Fruit fly (Drosophila melanogaster) whole organism, embryonic: ENCODE results near the gene CG12057.
A peak's percentile ranks its signal among the peaks of the same experiment; 100 is the strongest.

Experiments used
- ATbp ChIP-seq: fragments of 200-800 bp; sonication (Bioruptor generic); optimal IDR thresholded peaks from 2 replicates; lab custom pipeline; 2017; ENCODE audit warnings: missing biosample characterization, mild to moderate bottlenecking, missing genetic modification characterization, missing genetic modification reagents
- Antp ChIP-seq: fragments of 200-800 bp; sonication (Bioruptor generic); optimal IDR thresholded peaks from 3 replicates; lab custom pipeline; 2016; ENCODE audit warnings: missing biosample characterization, missing genetic modification characterization
- Bteb2 ChIP-seq: fragments of 200-800 bp; sonication (Bioruptor generic); optimal IDR thresholded peaks from 2 replicates; lab custom pipeline; 2016; ENCODE audit warnings: missing biosample characterization, missing genetic modification characterization
- CG11093 ChIP-seq: fragments of 200-800 bp; sonication (Bioruptor generic); IDR thresholded peaks from 3 replicates; pipeline ENCODE4 v1.3.6; 2022; ENCODE audit warnings: missing biosample characterization, missing genetic modification characterization
- CG11560 ChIP-seq: fragments of 200-800 bp; sonication (Bioruptor generic); IDR thresholded peaks from 3 replicates; pipeline ENCODE4 v1.3.6; 2022; ENCODE audit warnings: missing biosample characterization, missing genetic modification characterization
- CG1233 ChIP-seq: fragments of 200-800 bp; sonication (Bioruptor generic); optimal IDR thresholded peaks from 4 replicates; lab custom pipeline; 2018; ENCODE audit warnings: missing biosample characterization, mild to moderate bottlenecking, missing genetic modification characterization
- CG13624 ChIP-seq: fragments of 200-800 bp; sonication (Bioruptor generic); optimal IDR thresholded peaks from 2 replicates; lab custom pipeline; 2016; ENCODE audit warnings: missing biosample characterization, missing genetic modification characterization
- CG14014 ChIP-seq: fragments of 200-800 bp; sonication (Bioruptor generic); IDR thresholded peaks from 2 replicates; pipeline ENCODE4 v1.3.6; 2022; ENCODE audit warnings: missing biosample characterization, missing genetic modification characterization
- CG15011 ChIP-seq: fragments of 200-800 bp; sonication (Bioruptor generic); optimal IDR thresholded peaks from 3 replicates; lab custom pipeline; 2018; ENCODE audit warnings: missing biosample characterization, mild to moderate bottlenecking, missing genetic modification characterization
- CG15269 ChIP-seq: fragments of 200-800 bp; sonication (Bioruptor generic); optimal IDR thresholded peaks from 2 replicates; lab custom pipeline; 2018; ENCODE audit warnings: missing biosample characterization, mild to moderate bottlenecking, missing genetic modification characterization, moderate library complexity
- CG1647 ChIP-seq: fragments of 200-800 bp; sonication (Bioruptor generic); optimal IDR thresholded peaks from 3 replicates; lab custom pipeline; 2016; ENCODE audit warnings: missing biosample characterization, missing genetic modification characterization
- CG16863 ChIP-seq: fragments of 200-800 bp; sonication (Bioruptor generic); optimal IDR thresholded peaks from 3 replicates; lab custom pipeline; 2016; ENCODE audit warnings: missing biosample characterization, missing genetic modification characterization
- CG30431 ChIP-seq: fragments of 200-800 bp; sonication (Bioruptor generic); optimal IDR thresholded peaks from 2 replicates; lab custom pipeline; 2017; ENCODE audit warnings: missing biosample characterization, missing genetic modification characterization
- CG5180 ChIP-seq: fragments of 200-800 bp; sonication (Bioruptor generic); optimal IDR thresholded peaks from 3 replicates; lab custom pipeline; 2017; ENCODE audit warnings: missing biosample characterization, missing genetic modification characterization, mild to moderate bottlenecking, moderate library complexity, missing genetic modification reagents
- CG5953 ChIP-seq: fragments of 200-800 bp; sonication (Bioruptor generic); IDR thresholded peaks from 2 replicates; pipeline ENCODE4 v1.3.6; 2022; ENCODE audit warnings: missing biosample characterization, missing genetic modification characterization
- CG6765 ChIP-seq: fragments of 200-800 bp; sonication (Bioruptor generic); optimal IDR thresholded peaks from 3 replicates; lab custom pipeline; 2017; ENCODE audit warnings: missing biosample characterization, mild to moderate bottlenecking, missing genetic modification characterization
- CG6813 ChIP-seq: fragments of 200-800 bp; sonication (Bioruptor generic); optimal IDR thresholded peaks from 2 replicates; lab custom pipeline; 2017; ENCODE audit warnings: missing biosample characterization, missing genetic modification characterization, mild to moderate bottlenecking, moderate library complexity, missing genetic modification reagents
- CG8924 ChIP-seq: fragments of 200-800 bp; optimal IDR thresholded peaks from 3 replicates; lab custom pipeline; 2019; ENCODE audit warnings: missing biosample characterization, mild to moderate bottlenecking, missing genetic modification characterization, moderate library complexity
- CG9727 ChIP-seq: fragments of 200-800 bp; sonication (Bioruptor generic); optimal IDR thresholded peaks from 3 replicates; lab custom pipeline; 2017; ENCODE audit warnings: missing biosample characterization, mild to moderate bottlenecking, missing genetic modification characterization
- CG9817 ChIP-seq: fragments of 200-800 bp; sonication (Bioruptor generic); optimal IDR thresholded peaks from 2 replicates; lab custom pipeline; 2018; ENCODE audit warnings: missing biosample characterization, mild to moderate bottlenecking, missing genetic modification characterization, moderate library complexity
- Dll ChIP-seq: fragments of 200-800 bp; sonication (Bioruptor generic); IDR thresholded peaks from 4 replicates; pipeline ENCODE4 v1.3.6; 2022; ENCODE audit warnings: missing biosample characterization, missing genetic modification characterization; ENCODE audit not compliant: partially characterized antibody
- E2f2 ChIP-seq: fragments of 200-800 bp; sonication (Bioruptor generic); IDR thresholded peaks from 2 replicates; pipeline ENCODE4 v1.3.6; 2022; ENCODE audit warnings: missing biosample characterization, missing genetic modification characterization
- HLHmδ ChIP-seq: fragments of 200-800 bp; sonication (Bioruptor generic); optimal IDR thresholded peaks from 2 replicates; lab custom pipeline; 2018; ENCODE audit warnings: missing biosample characterization, mild to moderate bottlenecking, missing genetic modification characterization, moderate library complexity
- Hsf ChIP-seq: fragments of 200-800 bp; sonication (Bioruptor generic); optimal IDR thresholded peaks from 3 replicates; lab custom pipeline; 2016; ENCODE audit warnings: missing biosample characterization, missing genetic modification characterization
- Lpt ChIP-seq: fragments of >200 bp; optimal IDR thresholded peaks from 2 replicates; lab custom pipeline; 2018; ENCODE audit warnings: missing biosample characterization, missing genetic modification characterization
- MBD-R2 ChIP-seq: fragments of 200-800 bp; sonication (Bioruptor generic); IDR thresholded peaks from 2 replicates; pipeline ENCODE4 v1.3.6; 2022; ENCODE audit warnings: missing biosample characterization, missing genetic modification characterization
- Mad ChIP-seq: fragments of 200-800 bp; sonication (Bioruptor generic); optimal IDR thresholded peaks from 2 replicates; lab custom pipeline; 2016; ENCODE audit warnings: missing biosample characterization, missing genetic modification characterization
- Neu2 ChIP-seq: fragments of 200-800 bp; sonication (Bioruptor generic); optimal IDR thresholded peaks from 3 replicates; lab custom pipeline; 2016; ENCODE audit warnings: missing biosample characterization, missing genetic modification characterization, borderline replicate concordance
- Nf-YA ChIP-seq: fragments of 200-800 bp; sonication (Bioruptor generic); IDR thresholded peaks from 2 replicates; pipeline ENCODE4 v1.3.6; 2022; ENCODE audit warnings: missing biosample characterization, missing genetic modification characterization
- NfI ChIP-seq: fragments of 200-800 bp; sonication (Bioruptor generic); optimal IDR thresholded peaks from 3 replicates; lab custom pipeline; 2018; ENCODE audit warnings: missing biosample characterization, mild to moderate bottlenecking, missing genetic modification characterization, moderate library complexity
- Rx ChIP-seq: fragments of 200-800 bp; sonication (Bioruptor generic); IDR thresholded peaks from 2 replicates; pipeline ENCODE4 v1.3.6; 2022; ENCODE audit warnings: missing biosample characterization, missing genetic modification characterization
- ac ChIP-seq: fragments of 200-800 bp; sonication (Bioruptor generic); optimal IDR thresholded peaks from 3 replicates; lab custom pipeline; 2017; ENCODE audit warnings: missing biosample characterization, mild to moderate bottlenecking, missing genetic modification characterization
- ara ChIP-seq: fragments of 200-800 bp; sonication (Bioruptor generic); IDR thresholded peaks from 2 replicates; pipeline ENCODE4 v1.3.6; 2022; ENCODE audit warnings: missing biosample characterization, missing genetic modification characterization
- br ChIP-seq: fragments of >200 bp; optimal IDR thresholded peaks from 2 replicates; lab custom pipeline; 2017
- btn ChIP-seq: fragments of 200-800 bp; sonication (Bioruptor generic); optimal IDR thresholded peaks from 2 replicates; lab custom pipeline; 2016; ENCODE audit warnings: missing biosample characterization, missing genetic modification characterization
- cad ChIP-seq: fragments of >200 bp; optimal IDR thresholded peaks from 2 replicates; lab custom pipeline; 2017; ENCODE audit warnings: missing biosample characterization, missing genetic modification characterization
- cg ChIP-seq: fragments of 200-800 bp; sonication (Bioruptor generic); optimal IDR thresholded peaks from 3 replicates; lab custom pipeline; 2019; ENCODE audit warnings: missing biosample characterization, mild to moderate bottlenecking, missing genetic modification characterization, moderate library complexity
- dpn ChIP-seq, 2 experiments: fragments of 200-800 bp; sonication (Bioruptor generic); optimal IDR thresholded peaks; 3 replicates each; lab custom pipeline; 2016; ENCODE audit warnings: missing biosample characterization in 2 of 2, missing genetic modification characterization in 2 of 2
- fd3F ChIP-seq: fragments of 200-800 bp; sonication (Bioruptor generic); optimal IDR thresholded peaks from 2 replicates; lab custom pipeline; 2018; ENCODE audit warnings: missing biosample characterization, mild to moderate bottlenecking, missing genetic modification characterization, moderate library complexity
- gem ChIP-seq: fragments of 200-800 bp; sonication (Bioruptor generic); optimal IDR thresholded peaks from 2 replicates; lab custom pipeline; 2019; ENCODE audit warnings: missing biosample characterization, mild to moderate bottlenecking, missing genetic modification characterization, moderate library complexity
- kah ChIP-seq: fragments of 200-800 bp; sonication (Bioruptor generic); optimal IDR thresholded peaks from 2 replicates; lab custom pipeline; 2018; ENCODE audit warnings: missing biosample characterization, mild to moderate bottlenecking, missing genetic modification characterization
- kay ChIP-seq: fragments of 200-800 bp; sonication (Bioruptor generic); optimal IDR thresholded peaks from 2 replicates; lab custom pipeline; 2016; ENCODE audit warnings: missing biosample characterization, missing genetic modification characterization
- lmd ChIP-seq: fragments of 200-800 bp; sonication (Bioruptor generic); IDR thresholded peaks from 2 replicates; pipeline ENCODE4 v1.3.6; 2022; ENCODE audit warnings: missing biosample characterization, missing genetic modification characterization
- nau ChIP-seq: fragments of 200-800 bp; sonication (Bioruptor generic); optimal IDR thresholded peaks from 3 replicates; lab custom pipeline; 2017; ENCODE audit warnings: missing biosample characterization, mild to moderate bottlenecking, missing genetic modification characterization, missing genetic modification reagents
- pan ChIP-seq, 4 experiments: fragments of >200 bp in 3 of 4; fragments of 200-800 bp in 1 of 4; sonication (Bioruptor generic) in 1 of 4; optimal IDR thresholded peaks in 3 of 4; IDR thresholded peaks in 1 of 4; 2 replicates each; pipeline versions ENCODE4 v1.3.6 to Lab custom; 2017 to 2022; ENCODE audit warnings: missing biosample characterization in 2 of 4, missing genetic modification characterization in 2 of 4, mixed read lengths in 1 of 4
- pita ChIP-seq: fragments of 200-800 bp; sonication (Bioruptor generic); optimal IDR thresholded peaks from 2 replicates; lab custom pipeline; 2017; ENCODE audit warnings: missing biosample characterization, mild to moderate bottlenecking, missing genetic modification characterization
- psq ChIP-seq: fragments of 200-800 bp; sonication (Bioruptor generic); optimal IDR thresholded peaks from 2 replicates; lab custom pipeline; 2017; ENCODE audit warnings: missing biosample characterization, missing genetic modification characterization
- sens-2 ChIP-seq: fragments of 200-800 bp; sonication (Bioruptor generic); IDR thresholded peaks from 2 replicates; pipeline ENCODE4 v1.3.6; 2022; ENCODE audit warnings: missing biosample characterization, missing genetic modification characterization
- tx ChIP-seq: fragments of 200-800 bp; sonication (Bioruptor generic); optimal IDR thresholded peaks from 2 replicates; lab custom pipeline; 2016; ENCODE audit warnings: missing biosample characterization, missing genetic modification characterization
- vnd ChIP-seq: fragments of 200-800 bp; sonication (Bioruptor generic); IDR thresholded peaks from 3 replicates; pipeline ENCODE4 v1.3.6; 2022; ENCODE audit warnings: missing biosample characterization, missing genetic modification characterization; ENCODE audit not compliant: partially characterized antibody
- zf30C ChIP-seq: fragments of 200-800 bp; sonication (Bioruptor generic); optimal IDR thresholded peaks from 3 replicates; lab custom pipeline; 2018; ENCODE audit warnings: missing biosample characterization, mild to moderate bottlenecking, missing genetic modification characterization

The CG12057 gene

DNA sequence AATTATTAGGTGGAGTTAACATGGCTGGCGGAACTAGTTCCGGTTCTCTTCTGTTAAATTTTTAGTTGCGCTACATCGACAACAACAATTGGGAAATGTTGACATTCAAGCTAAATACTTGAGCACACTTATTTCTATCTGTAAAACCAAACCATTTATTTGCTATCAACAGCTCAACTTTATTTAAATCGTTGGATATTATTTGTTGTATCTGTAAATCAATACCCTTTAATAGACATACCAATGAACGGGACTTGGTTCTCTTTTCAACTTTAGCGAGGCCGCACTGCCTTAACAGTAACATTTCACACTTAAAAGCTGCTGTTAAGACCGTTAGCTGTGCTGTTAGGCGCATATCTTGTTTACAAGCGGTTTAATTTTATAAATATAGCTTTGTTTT lies 2.1 kb downstream of the CG12057 start, which contains the start of gene CG12106 (continued):
- TF ChIP-seq vnd: no peak
- TF ChIP-seq E2f2: peak; percentile 35; the same call in 1 of the 2 replicates
- peak; percentile 6 for TF ChIP-seq CG13624 (GFP tag; lab: Kevin White, UChicago)
- no peak for TF ChIP-seq pita (GFP tag; lab: Kevin White, UChicago)
- no peak for TF ChIP-seq CG30431 (GFP tag; lab: Kevin White, UChicago)
- TF ChIP-seq zf30C (GFP tag; lab: Kevin White, UChicago): no peak
- TF ChIP-seq gem (tag; lab: Kevin White, UChicago): peak; percentile 71
- peak; percentile 22 for TF ChIP-seq fd3F (GFP tag; lab: Kevin White, UChicago)
- no peak for TF ChIP-seq HLHmδ (GFP tag; lab: Kevin White, UChicago)
- TF ChIP-seq Rx (GFP tag; lab: Robert Waterston, UW): 0 out of 2 replicates have a peak, but pooled peaks have one; percentile 37
- TF ChIP-seq CG6765: no peak
- peak; percentile 65 for TF ChIP-seq CG15269 (tag; lab: Kevin White, UChicago)
- TF ChIP-seq Hsf (GFP tag; lab: Kevin White, UChicago): peak; percentile 14
- peak; percentile 18 for TF ChIP-seq CG8924 (tag; lab: Kevin White, UChicago)
- TF ChIP-seq btn: no peak
- TF ChIP-seq sens-2 (GFP tag; lab: Robert Waterston, UW): no peak
- TF ChIP-seq Mad (GFP tag; lab: Kevin White, UChicago): no peak
- peak; percentile 63 for TF ChIP-seq NfI (GFP tag; lab: Kevin White, UChicago)
- TF ChIP-seq CG6813 (GFP tag; lab: Kevin White, UChicago): no peak
- no peak for TF ChIP-seq CG5180
- TF ChIP-seq ac (GFP tag; lab: Kevin White, UChicago): no peak
- no peak for TF ChIP-seq Dll
- TF ChIP-seq MBD-R2: peak; percentile 33; the same call in 1 of the 2 replicates
- TF ChIP-seq Bteb2 (GFP tag; lab: Kevin White, UChicago): no peak
- no peak for TF ChIP-seq Neu2 (GFP tag; lab: Kevin White, UChicago)
- no peak for TF ChIP-seq tx (GFP tag; lab: Kevin White, UChicago)
- no peak for TF ChIP-seq CG15011 (GFP tag; lab: Kevin White, UChicago)
- no peak for TF ChIP-seq cad (GFP tag; lab: Kevin White, UChicago)
- TF ChIP-seq CG16863: no peak
- TF ChIP-seq kay (GFP tag; lab: Kevin White, UChicago): no peak
- TF ChIP-seq ara (GFP tag; lab: Robert Waterston, UW): no peak
- no peak for TF ChIP-seq lmd (GFP tag; lab: Robert Waterston, UW)
- TF ChIP-seq CG1233 (GFP tag; lab: Kevin White, UChicago): no peak
- TF ChIP-seq CG11560: no peak
- TF ChIP-seq kah: no peak
- no peak for TF ChIP-seq Nf-YA (GFP tag; lab: Robert Waterston, UW)
- TF ChIP-seq psq (GFP tag; lab: Kevin White, UChicago): no peak
- no peak for TF ChIP-seq cg (GFP tag; lab: Kevin White, UChicago)
- no peak for TF ChIP-seq nau (GFP tag; lab: Kevin White, UChicago)
- 0 out of 2 replicates have a peak, but pooled peaks have one; percentile 36 for TF ChIP-seq CG14014
- peak; percentile 37 to 45 for TF ChIP-seq dpn (GFP tag; optimal IDR thresholded peaks at IDR 0.05; lab: Kevin White, UChicago)
- TF ChIP-seq pan (optimal IDR thresholded peaks at IDR 0.05; lab: Kevin White, UChicago): no peak
- peak in 1 of 2 experiments; percentile 44 for TF ChIP-seq pan (GFP tag; optimal IDR thresholded peaks at IDR 0.05 in 1 of 2, IDR thresholded peaks at IDR 0.05 in 1 of 2)
- no peak for TF ChIP-seq CG11093 (GFP tag; lab: Robert Waterston, UW)
- TF ChIP-seq CG9817 (tag; lab: Kevin White, UChicago): peak; percentile 40
- no peak for TF ChIP-seq Lpt
- TF ChIP-seq br (lab: Kevin White, UChicago): no peak
- TF ChIP-seq Antp: no peak
- TF ChIP-seq CG1647: no peak
- TF ChIP-seq CG5953 (GFP tag; lab: Robert Waterston, UW): no peak
- no peak for TF ChIP-seq ATbp
- TF ChIP-seq CG9727 (GFP tag; lab: Kevin White, UChicago): peak; percentile 3
